Fruit fly (Drosophila melanogaster) whole organism, embryonic: ENCODE data around the gene CG1440.

Experiments
- ATbp ChIP-seq: fragments of 200-800 bp; sonication (Bioruptor generic); optimal IDR thresholded peaks from 2 replicates; lab custom pipeline; 2017; ENCODE audit warnings: missing biosample characterization, mild to moderate bottlenecking, missing genetic modification characterization, missing genetic modification reagents
- Bgb ChIP-seq: fragments of 200-800 bp; sonication (Bioruptor generic); IDR thresholded peaks from 2 replicates; pipeline ENCODE4 v1.3.6; 2022; ENCODE audit warnings: missing biosample characterization, missing genetic modification characterization; ENCODE audit not compliant: partially characterized antibody
- Blimp-1 ChIP-seq: fragments of 200-800 bp; sonication (Bioruptor generic); optimal IDR thresholded peaks from 3 replicates; lab custom pipeline; 2018; ENCODE audit warnings: missing biosample characterization, missing genetic modification characterization, mild to moderate bottlenecking, moderate library complexity, missing genetic modification reagents
- CG1024 ChIP-seq: fragments of 200-800 bp; sonication (Bioruptor generic); IDR thresholded peaks from 2 replicates; pipeline ENCODE4 v1.3.6; 2022; ENCODE audit warnings: missing biosample characterization, missing genetic modification characterization
- CG10565 ChIP-seq: fragments of 200-800 bp; sonication (Bioruptor generic); optimal IDR thresholded peaks from 3 replicates; lab custom pipeline; 2016; ENCODE audit warnings: missing biosample characterization, mild to moderate bottlenecking, missing genetic modification characterization
- CG10979 ChIP-seq: fragments of 200-800 bp; sonication (Bioruptor generic); optimal IDR thresholded peaks from 2 replicates; lab custom pipeline; 2018; ENCODE audit warnings: missing biosample characterization, mild to moderate bottlenecking, missing genetic modification characterization, moderate library complexity
- CG11504 ChIP-seq: fragments of 200-800 bp; sonication (Bioruptor generic); optimal IDR thresholded peaks from 3 replicates; lab custom pipeline; 2019; ENCODE audit warnings: missing biosample characterization, mild to moderate bottlenecking, missing genetic modification characterization, moderate library complexity
- CG12236 ChIP-seq: fragments of 200-800 bp; sonication (Bioruptor generic); optimal IDR thresholded peaks from 2 replicates; lab custom pipeline; 2016; ENCODE audit warnings: missing biosample characterization, missing genetic modification characterization
- CG1529 ChIP-seq: fragments of 200-800 bp; sonication (Bioruptor generic); optimal IDR thresholded peaks from 3 replicates; lab custom pipeline; 2018; ENCODE audit warnings: missing biosample characterization, missing genetic modification characterization
- CG15696 ChIP-seq: fragments of 200-800 bp; sonication (Bioruptor generic); optimal IDR thresholded peaks from 2 replicates; lab custom pipeline; 2019; ENCODE audit warnings: missing biosample characterization, mild to moderate bottlenecking, missing genetic modification characterization, moderate library complexity
- CG1603 ChIP-seq: fragments of 200-800 bp; sonication (Bioruptor generic); optimal IDR thresholded peaks from 2 replicates; lab custom pipeline; 2019; ENCODE audit warnings: missing biosample characterization, mild to moderate bottlenecking, missing genetic modification characterization, moderate library complexity
- CG18764 ChIP-seq: fragments of 200-800 bp; sonication (Bioruptor generic); optimal IDR thresholded peaks from 3 replicates; lab custom pipeline; 2016; ENCODE audit warnings: missing biosample characterization, missing genetic modification characterization
- CG2129 ChIP-seq: fragments of 200-800 bp; sonication (Bioruptor generic); IDR thresholded peaks from 2 replicates; pipeline ENCODE4 v1.3.6; 2022; ENCODE audit warnings: missing biosample characterization, missing genetic modification characterization; ENCODE audit not compliant: partially characterized antibody
- CG2875 ChIP-seq: fragments of 200-800 bp; sonication (Bioruptor generic); optimal IDR thresholded peaks from 2 replicates; lab custom pipeline; 2017; ENCODE audit warnings: missing biosample characterization, mild to moderate bottlenecking, missing genetic modification characterization, missing genetic modification reagents
- CG5180 ChIP-seq: fragments of 200-800 bp; sonication (Bioruptor generic); optimal IDR thresholded peaks from 3 replicates; lab custom pipeline; 2017; ENCODE audit warnings: missing biosample characterization, missing genetic modification characterization, mild to moderate bottlenecking, moderate library complexity, missing genetic modification reagents
- CG6272 ChIP-seq: fragments of 200-800 bp; sonication (Bioruptor generic); IDR thresholded peaks from 2 replicates; pipeline ENCODE4 v1.3.6; 2022; ENCODE audit warnings: missing biosample characterization, missing genetic modification characterization
- CG7745 ChIP-seq: fragments of 200-800 bp; sonication (Bioruptor generic); optimal IDR thresholded peaks from 2 replicates; lab custom pipeline; 2018; ENCODE audit warnings: missing biosample characterization, mild to moderate bottlenecking, missing genetic modification characterization, moderate library complexity
- CG8089 ChIP-seq: fragments of 200-800 bp; sonication (Bioruptor generic); optimal IDR thresholded peaks from 3 replicates; lab custom pipeline; 2016; ENCODE audit warnings: missing biosample characterization, missing genetic modification characterization
- CG8359 ChIP-seq: fragments of 200-800 bp; sonication (Bioruptor generic); optimal IDR thresholded peaks from 2 replicates; lab custom pipeline; 2017; ENCODE audit warnings: missing biosample characterization, mild to moderate bottlenecking, missing genetic modification characterization, borderline replicate concordance
- CTCF ChIP-seq: fragments of 200-800 bp; sonication (Bioruptor generic); optimal IDR thresholded peaks from 2 replicates; lab custom pipeline; 2017; ENCODE audit warnings: missing biosample characterization, mild to moderate bottlenecking, missing genetic modification characterization, moderate library complexity
- D19B ChIP-seq: fragments of 200-800 bp; sonication (Bioruptor generic); optimal IDR thresholded peaks from 2 replicates; lab custom pipeline; 2017; ENCODE audit warnings: missing biosample characterization, mild to moderate bottlenecking, missing genetic modification characterization
- Dll ChIP-seq: fragments of 200-800 bp; sonication (Bioruptor generic); IDR thresholded peaks from 4 replicates; pipeline ENCODE4 v1.3.6; 2022; ENCODE audit warnings: missing biosample characterization, missing genetic modification characterization; ENCODE audit not compliant: partially characterized antibody
- Hmx ChIP-seq: fragments of 200-800 bp; sonication (Bioruptor generic); optimal IDR thresholded peaks from 2 replicates; lab custom pipeline; 2016; ENCODE audit warnings: missing biosample characterization, missing genetic modification characterization
- Kr ChIP-seq: fragments of 200-800 bp; sonication (Bioruptor generic); optimal IDR thresholded peaks from 2 replicates; lab custom pipeline; 2017; ENCODE audit warnings: missing biosample characterization, mild to moderate bottlenecking, missing genetic modification characterization
- Myb ChIP-seq: fragments of 200-800 bp; sonication (Bioruptor generic); optimal IDR thresholded peaks from 2 replicates; lab custom pipeline; 2016; ENCODE audit warnings: missing biosample characterization, missing genetic modification characterization
- Nf-YA ChIP-seq: fragments of 200-800 bp; sonication (Bioruptor generic); IDR thresholded peaks from 2 replicates; pipeline ENCODE4 v1.3.6; 2022; ENCODE audit warnings: missing biosample characterization, missing genetic modification characterization
- Ravus ChIP-seq: fragments of 200-800 bp; sonication (Bioruptor generic); IDR thresholded peaks from 2 replicates; pipeline ENCODE4 v1.3.6; 2022; ENCODE audit warnings: missing biosample characterization, missing genetic modification characterization
- ash1 ChIP-seq: fragments of 200-800 bp; sonication (Bioruptor generic); optimal IDR thresholded peaks from 2 replicates; lab custom pipeline; 2018; ENCODE audit warnings: missing biosample characterization, mild to moderate bottlenecking, missing genetic modification characterization
- bcd ChIP-seq: fragments of 200-800 bp; sonication (Bioruptor generic); optimal IDR thresholded peaks from 2 replicates; lab custom pipeline; 2017; ENCODE audit warnings: missing biosample characterization, mild to moderate bottlenecking, missing genetic modification characterization
- cg ChIP-seq: fragments of 200-800 bp; sonication (Bioruptor generic); optimal IDR thresholded peaks from 3 replicates; lab custom pipeline; 2019; ENCODE audit warnings: missing biosample characterization, mild to moderate bottlenecking, missing genetic modification characterization, moderate library complexity
- chn ChIP-seq: fragments of 200-800 bp; sonication (Bioruptor generic); optimal IDR thresholded peaks from 2 replicates; lab custom pipeline; 2016; ENCODE audit warnings: missing biosample characterization, missing genetic modification characterization
- crp ChIP-seq, 2 experiments: fragments of 200-800 bp; sonication (Bioruptor generic); optimal IDR thresholded peaks; 2 replicates in 1 of 2; 3 replicates in 1 of 2; lab custom pipeline; 2017; ENCODE audit warnings: missing biosample characterization in 2 of 2, missing genetic modification characterization in 2 of 2, mild to moderate bottlenecking in 1 of 2, moderate library complexity in 1 of 2
- fd3F ChIP-seq: fragments of 200-800 bp; sonication (Bioruptor generic); optimal IDR thresholded peaks from 2 replicates; lab custom pipeline; 2018; ENCODE audit warnings: missing biosample characterization, mild to moderate bottlenecking, missing genetic modification characterization, moderate library complexity
- h ChIP-seq: fragments of >200 bp; optimal IDR thresholded peaks from 2 replicates; lab custom pipeline; 2017
- hth ChIP-seq: fragments of >200 bp; optimal IDR thresholded peaks from 2 replicates; lab custom pipeline; 2017; ENCODE audit warnings: inconsistent platforms
- inv ChIP-seq: fragments of 200-800 bp; sonication (Bioruptor generic); IDR thresholded peaks from 2 replicates; pipeline ENCODE4 v1.3.6; 2022; ENCODE audit warnings: missing biosample characterization, missing genetic modification characterization; ENCODE audit not compliant: partially characterized antibody
- klu ChIP-seq: fragments of 200-800 bp; sonication (Bioruptor generic); IDR thresholded peaks from 2 replicates; pipeline ENCODE4 v1.3.6; 2022; ENCODE audit warnings: missing biosample characterization, missing genetic modification characterization
- kni ChIP-seq: fragments of 200-800 bp; sonication (Bioruptor generic); optimal IDR thresholded peaks from 3 replicates; lab custom pipeline; 2017; ENCODE audit warnings: mild to moderate bottlenecking, missing biosample characterization, missing genetic modification reagents, missing genetic modification characterization
- lola ChIP-seq, 3 experiments: fragments of >200 bp in 2 of 3; fragments of 200-800 bp in 1 of 3; sonication (Bioruptor generic) in 1 of 3; optimal IDR thresholded peaks; 2 replicates each; lab custom pipeline; 2017 to 2019; ENCODE audit warnings: missing biosample characterization in 3 of 3, missing genetic modification characterization in 3 of 3, mild to moderate bottlenecking in 1 of 3, moderate library complexity in 1 of 3
- mirr ChIP-seq: fragments of 200-800 bp; sonication (Bioruptor generic); optimal IDR thresholded peaks from 3 replicates; lab custom pipeline; 2018; ENCODE audit warnings: missing biosample characterization, mild to moderate bottlenecking, missing genetic modification characterization
- pfk ChIP-seq: fragments of 200-800 bp; sonication (Bioruptor generic); optimal IDR thresholded peaks from 2 replicates; lab custom pipeline; 2018; ENCODE audit warnings: missing biosample characterization, mild to moderate bottlenecking, missing genetic modification characterization, moderate library complexity
- prd ChIP-seq, 3 experiments: fragments of >200 bp in 2 of 3; fragments of 200-800 bp in 1 of 3; sonication (Bioruptor generic) in 1 of 3; optimal IDR thresholded peaks in 2 of 3; IDR thresholded peaks in 1 of 3; 2 replicates in 2 of 3; 3 replicates in 1 of 3; pipeline versions ENCODE4 v1.3.6 to Lab custom; 2017 to 2022; ENCODE audit warnings: missing biosample characterization in 1 of 3, missing genetic modification characterization in 1 of 3
- repo ChIP-seq: fragments of 200-800 bp; sonication (Bioruptor generic); optimal IDR thresholded peaks from 2 replicates; lab custom pipeline; 2016; ENCODE audit warnings: missing biosample characterization, missing genetic modification characterization
- scrt ChIP-seq: fragments of 200-800 bp; sonication (Bioruptor generic); optimal IDR thresholded peaks from 2 replicates; lab custom pipeline; 2018; ENCODE audit warnings: missing biosample characterization, mild to moderate bottlenecking, missing genetic modification characterization, moderate library complexity
- sd ChIP-seq: fragments of 200-800 bp; sonication (Bioruptor generic); optimal IDR thresholded peaks from 3 replicates; lab custom pipeline; 2018; ENCODE audit warnings: missing biosample characterization, mild to moderate bottlenecking, missing genetic modification characterization, moderate library complexity
- sens-2 ChIP-seq: fragments of 200-800 bp; sonication (Bioruptor generic); IDR thresholded peaks from 2 replicates; pipeline ENCODE4 v1.3.6; 2022; ENCODE audit warnings: missing biosample characterization, missing genetic modification characterization
- sisA ChIP-seq: fragments of 200-800 bp; sonication (Bioruptor generic); IDR thresholded peaks from 2 replicates; pipeline ENCODE4 v1.3.6; 2022; ENCODE audit warnings: missing biosample characterization, missing genetic modification characterization
- ssp ChIP-seq: fragments of 200-800 bp; sonication (Bioruptor generic); IDR thresholded peaks from 2 replicates; pipeline ENCODE4 v1.3.6; 2022; ENCODE audit warnings: missing biosample characterization, missing genetic modification characterization
- z ChIP-seq: fragments of 200-800 bp; sonication (Bioruptor generic); IDR thresholded peaks from 3 replicates; pipeline ENCODE4 v1.3.6; 2022; ENCODE audit warnings: missing biosample characterization, missing genetic modification characterization

Gene CG1440

dm6 chrX:8410349-8411240 is 26.3 kb upstream of the CG1440 start (continued):
- TF ChIP-seq cg (GFP tag; lab: Kevin White, UChicago): no peak
- TF ChIP-seq kni (GFP tag; lab: Kevin White, UChicago): no peak
- no peak for TF ChIP-seq ssp (GFP tag; lab: Robert Waterston, UW)
- no peak for TF ChIP-seq CG1024 (GFP tag; lab: Robert Waterston, UW)
- TF ChIP-seq Dll: no peak
- TF ChIP-seq chn (GFP tag; lab: Kevin White, UChicago): no peak
- no peak for TF ChIP-seq fd3F (GFP tag; lab: Kevin White, UChicago)
- no peak for TF ChIP-seq repo (GFP tag; lab: Kevin White, UChicago)
- no peak for TF ChIP-seq bcd (GFP tag; lab: Kevin White, UChicago)
- no peak for TF ChIP-seq CG8089 (GFP tag; lab: Kevin White, UChicago)
- peak; percentile 14 for TF ChIP-seq Blimp-1
- TF ChIP-seq Myb: no peak
- no peak for TF ChIP-seq CG6272 (GFP tag; lab: Robert Waterston, UW)
- TF ChIP-seq crp (GFP tag; optimal IDR thresholded peaks at IDR 0.05; lab: Kevin White, UChicago): no peak
- TF ChIP-seq ATbp: no peak
- no peak for TF ChIP-seq Nf-YA
- TF ChIP-seq Ravus (GFP tag; lab: Robert Waterston, UW): no peak
- TF ChIP-seq lola (GFP tag; optimal IDR thresholded peaks at IDR 0.05; lab: Kevin White, UChicago): no peak
- TF ChIP-seq CG12236 (GFP tag; lab: Kevin White, UChicago): no peak
- TF ChIP-seq sens-2 (GFP tag; lab: Robert Waterston, UW): no peak; the same call in 1 of the 2 replicates
- no peak for TF ChIP-seq hth (lab: Kevin White, UChicago)
- no peak for TF ChIP-seq Hmx (GFP tag; lab: Kevin White, UChicago)
- TF ChIP-seq h (lab: Kevin White, UChicago): no peak
- no peak for TF ChIP-seq CG7745 (tag; lab: Kevin White, UChicago)
- no peak for TF ChIP-seq CG18764 (GFP tag; lab: Kevin White, UChicago)
- no peak for TF ChIP-seq klu
- TF ChIP-seq mirr (GFP tag; lab: Kevin White, UChicago): no peak
- TF ChIP-seq CG10565 (GFP tag; lab: Kevin White, UChicago): no peak
- TF ChIP-seq Bgb (GFP tag; lab: Robert Waterston, UW): no peak
- no peak for TF ChIP-seq ash1 (GFP tag; lab: Kevin White, UChicago)
- no peak for TF ChIP-seq inv (GFP tag; lab: Robert Waterston, UW)
- no peak for TF ChIP-seq Kr
- no peak for TF ChIP-seq sisA (GFP tag; lab: Robert Waterston, UW)
- no peak for TF ChIP-seq CG11504 (tag; lab: Kevin White, UChicago)
- TF ChIP-seq CTCF (GFP tag; lab: Kevin White, UChicago): no peak
- no peak for TF ChIP-seq CG2875 (GFP tag; lab: Kevin White, UChicago)
- no peak for TF ChIP-seq CG8359 (GFP tag; lab: Kevin White, UChicago)
- TF ChIP-seq CG5180: no peak
- no peak for TF ChIP-seq scrt (GFP tag; lab: Kevin White, UChicago)
- TF ChIP-seq D19B: no peak
- no peak for TF ChIP-seq CG1603
- no peak for TF ChIP-seq sd (tag; lab: Kevin White, UChicago)
- no peak for TF ChIP-seq CG1529 (GFP tag; lab: Kevin White, UChicago)
- no peak for TF ChIP-seq CG15696
- TF ChIP-seq CG10979 (tag; lab: Kevin White, UChicago): no peak
- TF ChIP-seq prd (optimal IDR thresholded peaks at IDR 0.05; lab: Kevin White, UChicago): no peak
- no peak for TF ChIP-seq prd (GFP tag; IDR thresholded peaks at IDR 0.05; lab: Robert Waterston, UW)
- no peak for TF ChIP-seq CG2129
- no peak for TF ChIP-seq pfk (GFP tag; lab: Kevin White, UChicago)
- TF ChIP-seq z (GFP tag; lab: Robert Waterston, UW): no peak
